Fruit fly (Drosophila melanogaster) whole organism, prepupa: ENCODE results near the gene Uck.

Source experiments
- Blimp-1 ChIP-seq: fragments of 200-800 bp; sonication (Bioruptor generic); optimal IDR thresholded peaks from 3 replicates; lab custom pipeline; 2017; ENCODE audit warnings: missing biosample characterization, missing genetic modification characterization, mild to moderate bottlenecking, moderate library complexity, missing genetic modification reagents
- CG10631 ChIP-seq: fragments of 200-800 bp; sonication (Bioruptor generic); optimal IDR thresholded peaks from 2 replicates; lab custom pipeline; 2016; ENCODE audit warnings: missing biosample characterization, missing genetic modification characterization
- CG10669 ChIP-seq: fragments of 200-800 bp; sonication (Bioruptor generic); optimal IDR thresholded peaks from 3 replicates; lab custom pipeline; 2018; ENCODE audit warnings: missing biosample characterization, mild to moderate bottlenecking, missing genetic modification characterization, moderate library complexity
- CG15336 ChIP-seq: fragments of 200-800 bp; sonication (Bioruptor generic); IDR thresholded peaks from 2 replicates; pipeline ENCODE4 v1.3.6; 2022; ENCODE audit warnings: missing biosample characterization, missing genetic modification characterization
- CG16779 ChIP-seq: fragments of 200-800 bp; sonication (Bioruptor generic); optimal IDR thresholded peaks from 3 replicates; lab custom pipeline; 2017; ENCODE audit warnings: missing biosample characterization, mild to moderate bottlenecking, missing genetic modification characterization
- CG31627 ChIP-seq: fragments of 200-800 bp; sonication (Bioruptor generic); optimal IDR thresholded peaks from 3 replicates; lab custom pipeline; 2016; ENCODE audit warnings: missing biosample characterization, missing genetic modification characterization
- CG34406 ChIP-seq: fragments of 200-800 bp; sonication (Bioruptor generic); optimal IDR thresholded peaks from 3 replicates; lab custom pipeline; 2016; ENCODE audit warnings: missing biosample characterization, missing genetic modification characterization
- CG3919 ChIP-seq: fragments of 200-800 bp; sonication (Bioruptor generic); optimal IDR thresholded peaks from 3 replicates; lab custom pipeline; 2016; ENCODE audit warnings: missing biosample characterization, missing genetic modification characterization
- CG6792 ChIP-seq: fragments of 200-800 bp; sonication (Bioruptor generic); optimal IDR thresholded peaks from 3 replicates; lab custom pipeline; 2016; ENCODE audit warnings: missing biosample characterization, missing genetic modification characterization
- Hr39 ChIP-seq: fragments of 200-800 bp; sonication (Bioruptor generic); optimal IDR thresholded peaks from 2 replicates; lab custom pipeline; 2016; ENCODE audit warnings: missing biosample characterization, missing genetic modification characterization
- OdsH ChIP-seq: fragments of 200-800 bp; sonication (Bioruptor generic); optimal IDR thresholded peaks from 3 replicates; lab custom pipeline; 2016; ENCODE audit warnings: missing biosample characterization, missing genetic modification characterization
- Sox102F ChIP-seq: fragments of 200-800 bp; sonication (Bioruptor generic); optimal IDR thresholded peaks from 2 replicates; lab custom pipeline; 2016; ENCODE audit warnings: missing biosample characterization, mild to moderate bottlenecking, missing genetic modification characterization
- Sox15 ChIP-seq: fragments of 200-800 bp; sonication (Bioruptor generic); optimal IDR thresholded peaks from 3 replicates; lab custom pipeline; 2016; ENCODE audit warnings: missing biosample characterization, missing genetic modification characterization
- eg ChIP-seq: fragments of 200-800 bp; sonication (Bioruptor generic); IDR thresholded peaks from 3 replicates; pipeline ENCODE4 v1.3.6; 2022; ENCODE audit warnings: missing biosample characterization, missing genetic modification characterization

DNA sequence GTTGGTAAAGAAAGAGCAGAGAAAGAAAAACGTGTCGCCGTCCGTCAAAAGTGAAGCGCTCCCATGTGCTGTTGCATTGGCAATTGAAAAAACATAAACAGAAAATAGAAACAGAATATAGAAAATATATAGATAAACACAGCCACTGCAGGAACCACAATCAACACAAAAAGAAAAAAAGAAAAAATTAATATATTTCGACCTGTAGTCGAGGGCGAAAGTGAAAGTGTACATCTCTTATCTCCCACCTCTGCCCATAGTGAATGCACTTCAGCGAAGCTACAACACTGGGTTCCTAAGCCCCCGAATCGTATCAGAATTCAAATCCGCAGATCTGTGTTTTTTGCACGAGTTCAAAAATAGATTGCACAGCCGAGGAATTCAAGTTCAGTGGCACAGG, 5.8 kb upstream of the Uck start:
- no peak for TF ChIP-seq OdsH (GFP tag; lab: Kevin White, UChicago)
- no peak for TF ChIP-seq CG3919 (GFP tag; lab: Kevin White, UChicago)
- TF ChIP-seq Sox15 (GFP tag; lab: Kevin White, UChicago) = no peak
- TF ChIP-seq CG10669 (GFP tag; lab: Kevin White, UChicago) = no peak
- TF ChIP-seq CG6792 (GFP tag; lab: Kevin White, UChicago) = no peak
- TF ChIP-seq Hr39 = no peak
- TF ChIP-seq Blimp-1 (GFP tag; lab: Kevin White, UChicago) = no peak
- no peak for TF ChIP-seq Sox102F (GFP tag; lab: Kevin White, UChicago)
- TF ChIP-seq CG15336 (GFP tag; lab: Robert Waterston, UW) = no peak
- TF ChIP-seq CG31627 = no peak
- no peak for TF ChIP-seq CG34406 (GFP tag; lab: Kevin White, UChicago)
- no peak for TF ChIP-seq eg (GFP tag; lab: Robert Waterston, UW)
- no peak for TF ChIP-seq CG10631
- no peak for TF ChIP-seq CG16779
